Worm (Caenorhabditis elegans) whole organism, young adult: ENCODE data around the gene arx-2.

Experiments used
- F37B4.10 ChIP-seq: fragments of 200-800 bp; sonication (Bioruptor generic); IDR thresholded peaks from 2 replicates; pipeline ENCODE4 v1.3.6; 2022; ENCODE audit warnings: missing genetic modification characterization, missing compliant biosample characterization
- F49E8.2 ChIP-seq: sonication (generic microtip); optimal IDR thresholded peaks from 3 replicates; lab custom pipeline; 2017; ENCODE audit warnings: missing genetic modification characterization, mild to moderate bottlenecking, missing compliant biosample characterization, antibody characterized with exemption, moderate library complexity; ENCODE audit not compliant: insufficient read depth
- K12H6.12 ChIP-seq: fragments of 200-800 bp; sonication (Bioruptor generic); optimal IDR thresholded peaks from 2 replicates; lab custom pipeline; 2018; ENCODE audit warnings: mild to moderate bottlenecking, missing genetic modification characterization, missing compliant biosample characterization
- T07F8.4 ChIP-seq: sonication (generic microtip); optimal IDR thresholded peaks from 2 replicates; lab custom pipeline; 2016; ENCODE audit warnings: mild to moderate bottlenecking, missing genetic modification characterization, moderate library complexity, missing compliant biosample characterization
- T26A5.8 ChIP-seq: sonication (generic microtip); optimal IDR thresholded peaks from 2 replicates; lab custom pipeline; 2016; ENCODE audit warnings: missing genetic modification characterization, missing compliant biosample characterization
- Y53F4B.3 ChIP-seq: fragments of 200-800 bp; sonication (Bioruptor generic); IDR thresholded peaks from 2 replicates; pipeline ENCODE4 v1.3.6; 2022; ENCODE audit warnings: missing genetic modification reagents, missing genetic modification characterization, missing compliant biosample characterization
- Y67H2A.10 ChIP-seq: fragments of 200-800 bp; sonication (Bioruptor generic); conservative IDR thresholded peaks from 2 replicates; pipeline ENCODE4 v1.3.6; 2022; ENCODE audit warnings: missing genetic modification reagents, missing genetic modification characterization, missing compliant biosample characterization
- Y95B8A.8 ChIP-seq: fragments of 200-800 bp; sonication (Bioruptor generic); IDR thresholded peaks from 2 replicates; pipeline ENCODE4 v1.3.6; 2022; ENCODE audit warnings: missing genetic modification reagents, missing genetic modification characterization, missing compliant biosample characterization
- ZK185.1 ChIP-seq: sonication (generic microtip); optimal IDR thresholded peaks from 2 replicates; lab custom pipeline; 2016; ENCODE audit warnings: mild to moderate bottlenecking, missing genetic modification characterization, missing compliant biosample characterization; ENCODE audit not compliant: poor library complexity, severe bottlenecking
- attf-6 ChIP-seq: fragments of 200-800 bp; sonication (Bioruptor generic); IDR thresholded peaks from 2 replicates; pipeline ENCODE4 v1.3.6; 2022; ENCODE audit warnings: missing genetic modification reagents, missing genetic modification characterization, missing compliant biosample characterization
- bed-2 ChIP-seq: fragments of 200-800 bp; sonication (Bioruptor generic); IDR thresholded peaks from 2 replicates; pipeline ENCODE4 v1.3.6; 2022; ENCODE audit warnings: missing genetic modification reagents, missing genetic modification characterization, missing compliant biosample characterization
- ceh-100 ChIP-seq: fragments of 200-800 bp; sonication (Bioruptor generic); IDR thresholded peaks from 2 replicates; pipeline ENCODE4 v1.3.6; 2022; ENCODE audit warnings: missing genetic modification reagents, missing genetic modification characterization, missing compliant biosample characterization
- ceh-40 ChIP-seq: fragments of 200-800 bp; sonication (Bioruptor generic); IDR thresholded peaks from 2 replicates; pipeline ENCODE4 v1.3.6; 2022; ENCODE audit warnings: missing genetic modification characterization, missing compliant biosample characterization
- ceh-91 ChIP-seq: fragments of 200-800 bp; sonication (Bioruptor generic); IDR thresholded peaks from 2 replicates; pipeline ENCODE4 v1.3.6; 2022; ENCODE audit warnings: missing genetic modification reagents, missing genetic modification characterization, missing compliant biosample characterization
- chd-7 ChIP-seq: sonication (generic microtip); optimal IDR thresholded peaks from 2 replicates; lab custom pipeline; 2016; ENCODE audit warnings: mild to moderate bottlenecking, missing genetic modification characterization, moderate library complexity, missing compliant biosample characterization
- dox-1 ChIP-seq: fragments of 200-800 bp; sonication (Bioruptor generic); IDR thresholded peaks from 2 replicates; pipeline ENCODE4 v1.3.6; 2022; ENCODE audit warnings: missing genetic modification reagents, missing genetic modification characterization, missing compliant biosample characterization
- dpl-1 ChIP-seq: fragments of 150-350 bp; optimal IDR thresholded peaks from 2 replicates; lab custom pipeline; 2014; ENCODE audit warnings: missing biosample characterization, missing genetic modification reagents, missing genetic modification characterization
- efl-1 ChIP-seq: fragments of 150-350 bp; optimal IDR thresholded peaks from 2 replicates; lab custom pipeline; 2014; ENCODE audit warnings: missing biosample characterization, missing genetic modification reagents, missing genetic modification characterization
- egl-18 ChIP-seq: fragments of 200-800 bp; sonication (Bioruptor generic); IDR thresholded peaks from 2 replicates; pipeline ENCODE4 v1.3.6; 2022; ENCODE audit warnings: missing genetic modification reagents, missing genetic modification characterization, missing compliant biosample characterization
- egrh-3 ChIP-seq: fragments of 200-800 bp; sonication (Bioruptor generic); IDR thresholded peaks from 2 replicates; pipeline ENCODE4 v1.3.6; 2022; ENCODE audit warnings: missing genetic modification reagents, missing genetic modification characterization, missing compliant biosample characterization
- ekl-4 ChIP-seq: fragments of 200-800 bp; sonication (Bioruptor generic); IDR thresholded peaks from 2 replicates; pipeline ENCODE4 v1.3.6; 2022; ENCODE audit warnings: missing genetic modification reagents, missing genetic modification characterization, missing compliant biosample characterization
- let-526 ChIP-seq: fragments of 200-800 bp; sonication (Bioruptor generic); IDR thresholded peaks from 2 replicates; pipeline ENCODE4 v1.3.6; 2022; ENCODE audit warnings: missing genetic modification reagents, missing genetic modification characterization, missing compliant biosample characterization
- lin-35 ChIP-seq, 3 experiments: fragments of 150-350 bp in 2 of 3; sonication (generic microtip) in 1 of 3; optimal IDR thresholded peaks; 2 replicates each; lab custom pipeline; 2014 to 2018; ENCODE audit warnings: missing biosample characterization in 3 of 3, missing genetic modification characterization in 3 of 3, missing genetic modification reagents in 3 of 3
- lin-40 ChIP-seq: sonication (generic microtip); optimal IDR thresholded peaks from 2 replicates; lab custom pipeline; 2016; ENCODE audit warnings: missing genetic modification characterization, mild to moderate bottlenecking, missing compliant biosample characterization, missing genotype, missing genetic modification reagents
- lin-54 ChIP-seq: fragments of 200-800 bp; sonication (Bioruptor generic); optimal IDR thresholded peaks from 2 replicates; lab custom pipeline; 2018; ENCODE audit warnings: mild to moderate bottlenecking, missing genetic modification characterization, missing compliant biosample characterization
- madf-3 ChIP-seq: fragments of 200-800 bp; sonication (Bioruptor generic); IDR thresholded peaks from 2 replicates; pipeline ENCODE4 v1.3.6; 2022; ENCODE audit warnings: missing genetic modification reagents, missing genetic modification characterization, missing compliant biosample characterization
- madf-8 ChIP-seq: fragments of 200-800 bp; sonication (Bioruptor generic); conservative IDR thresholded peaks from 2 replicates; pipeline ENCODE4 v1.3.6; 2022; ENCODE audit warnings: missing genetic modification reagents, missing genetic modification characterization, missing compliant biosample characterization
- mes-4 ChIP-seq: sonication (generic microtip); optimal IDR thresholded peaks from 2 replicates; lab custom pipeline; 2016; ENCODE audit warnings: missing genotype, missing genetic modification characterization, missing compliant biosample characterization
- mxl-1 ChIP-seq: sonication (generic microtip); optimal IDR thresholded peaks from 2 replicates; lab custom pipeline; 2016; ENCODE audit warnings: missing genetic modification characterization, missing compliant biosample characterization
- nfyb-1 ChIP-seq: fragments of 200-800 bp; sonication (Bioruptor generic); IDR thresholded peaks from 2 replicates; pipeline ENCODE4 v1.3.6; 2022; ENCODE audit warnings: missing genetic modification reagents, missing genetic modification characterization, missing compliant biosample characterization
- pbrm-1 ChIP-seq: fragments of 200-800 bp; sonication (Bioruptor generic); IDR thresholded peaks from 2 replicates; pipeline ENCODE4 v1.3.6; 2022; ENCODE audit warnings: missing genetic modification reagents, missing genetic modification characterization, missing compliant biosample characterization
- tbp1 ChIP-seq: fragments of 200-800 bp; sonication (Bioruptor generic); optimal IDR thresholded peaks from 2 replicates; lab custom pipeline; 2018; ENCODE audit warnings: mild to moderate bottlenecking, missing genetic modification characterization, missing compliant biosample characterization
- tlf-1 ChIP-seq: fragments of 200-800 bp; sonication (Bioruptor generic); optimal IDR thresholded peaks from 2 replicates; lab custom pipeline; 2018; ENCODE audit warnings: mild to moderate bottlenecking, missing genetic modification characterization, missing compliant biosample characterization
- xnd-1 ChIP-seq: sonication (generic microtip); optimal IDR thresholded peaks from 2 replicates; lab custom pipeline; 2016; ENCODE audit warnings: missing genotype, missing genetic modification reagents, missing genetic modification characterization, missing compliant biosample characterization
- zfh-2 ChIP-seq: fragments of 200-800 bp; sonication (Bioruptor generic); conservative IDR thresholded peaks from 2 replicates; pipeline ENCODE4 v1.3.6; 2022; ENCODE audit warnings: missing genetic modification reagents, missing genetic modification characterization, missing compliant biosample characterization
- ztf-18 ChIP-seq: sonication (generic microtip); optimal IDR thresholded peaks from 2 replicates; lab custom pipeline; 2016; ENCODE audit warnings: missing genotype, mild to moderate bottlenecking, missing genetic modification characterization, missing compliant biosample characterization
- ztf-22 ChIP-seq: fragments of 200-800 bp; sonication (Bioruptor generic); optimal IDR thresholded peaks from 2 replicates; lab custom pipeline; 2018; ENCODE audit warnings: mild to moderate bottlenecking, missing genetic modification characterization, moderate library complexity, missing compliant biosample characterization

arx-2 gene

ce11 chrV:10361830-10362397 is 23.8 kb upstream of the arx-2 start, which contains the start of gene cash-1 (continued):
- TF ChIP-seq bed-2 (GFP tag; lab: Robert Waterston, UW) (no peak), ceh-91 (GFP tag; lab: Robert Waterston, UW) (peak; percentile 66), ZK185.1 (tag; lab: Kevin White, UChicago) (peak; percentile 47), F37B4.10 (no peak), madf-8 (GFP tag; lab: Robert Waterston, UW) (peak; percentile 71), madf-3 (GFP tag; lab: Robert Waterston, UW) (peak; percentile 99), Y95B8A.8 (peak; percentile 56; the same call in 1 of the 2 replicates), mes-4 (tag; lab: Kevin White, UChicago) (no peak), zfh-2 (no peak), attf-6 (GFP tag; lab: Robert Waterston, UW) (peak; percentile 38; the same call in 1 of the 2 replicates), dpl-1 (GFP tag; lab: Kevin White, UChicago) (peak; percentile 68), tlf-1 (peak; percentile 66), pbrm-1 (GFP tag; lab: Robert Waterston, UW) (peak; percentile 37; the same call in 1 of the 2 replicates), lin-54 (GFP tag; lab: Kevin White, UChicago) (peak; percentile 83), tbp1 (GFP tag; lab: Kevin White, UChicago) (peak; percentile 53), lin-40 (tag; lab: Kevin White, UChicago) (peak; percentile 41), chd-7 (tag; lab: Kevin White, UChicago) (no peak), ceh-100 (GFP tag; lab: Robert Waterston, UW) (no peak), ztf-18 (tag; lab: Kevin White, UChicago) (peak; percentile 51), ztf-22 (GFP tag; lab: Kevin White, UChicago) (no peak), ekl-4 (GFP tag; lab: Robert Waterston, UW) (peak; percentile 51; the same call in 1 of the 2 replicates), ceh-40 (GFP tag; lab: Robert Waterston, UW) (no peak), lin-35 (GFP tag; optimal IDR thresholded peaks at IDR 0.05; lab: Kevin White, UChicago) (peak in 1 of 3 experiments; percentile 42), F49E8.2 (tag; lab: Kevin White, UChicago) (peak; percentile 51), mxl-1 (tag; lab: Kevin White, UChicago) (no peak), nfyb-1 (GFP tag; lab: Robert Waterston, UW) (peak; percentile 41; the same call in 1 of the 2 replicates), dox-1 (GFP tag; lab: Robert Waterston, UW) (peak; percentile 88), efl-1 (GFP tag; lab: Kevin White, UChicago) (peak; percentile 75), let-526 (GFP tag; lab: Robert Waterston, UW) (0 out of 2 replicates have a peak, but pooled peaks have one; percentile 55), egrh-3 (GFP tag; lab: Robert Waterston, UW) (no peak), Y53F4B.3 (GFP tag; lab: Robert Waterston, UW) (no peak), K12H6.12 (tag; lab: Kevin White, UChicago) (peak; percentile 36), Y67H2A.10 (no peak; the same call in 1 of the 2 replicates)

ce11 chrV:10360186-10360585 is 22.0 kb upstream of the arx-2 start:
- no peak for TF ChIP-seq xnd-1
- TF ChIP-seq egl-18, result no peak
- no peak for TF ChIP-seq T26A5.8 (tag; lab: Kevin White, UChicago)
- TF ChIP-seq T07F8.4 (tag; lab: Kevin White, UChicago), result no peak
- TF ChIP-seq efl-1 (GFP tag; lab: Kevin White, UChicago), result no peak
